Fruit fly (Drosophila melanogaster) whole organism, embryonic: ENCODE measurements around the gene CG44006.

Source experiments
- Ada2b ChIP-seq: fragments of 200-800 bp; sonication (Bioruptor generic); IDR thresholded peaks from 2 replicates; pipeline ENCODE4 v1.3.6; 2022; ENCODE audit warnings: missing biosample characterization, missing genetic modification characterization
- Adf1 ChIP-seq: fragments of 200-800 bp; sonication (Bioruptor generic); IDR thresholded peaks from 2 replicates; pipeline ENCODE4 v1.3.6; 2022; ENCODE audit warnings: missing biosample characterization, missing genetic modification characterization
- BtbVII ChIP-seq: fragments of 200-800 bp; sonication (Bioruptor generic); optimal IDR thresholded peaks from 3 replicates; lab custom pipeline; 2017; ENCODE audit warnings: missing biosample characterization, mild to moderate bottlenecking, missing genetic modification characterization
- CG10543 ChIP-seq: fragments of 200-800 bp; sonication (Bioruptor generic); optimal IDR thresholded peaks from 3 replicates; lab custom pipeline; 2017; ENCODE audit warnings: missing biosample characterization, mild to moderate bottlenecking, missing genetic modification characterization, moderate library complexity
- CG10959 ChIP-seq: fragments of 200-800 bp; sonication (Bioruptor generic); IDR thresholded peaks from 2 replicates; pipeline ENCODE4 v1.3.6; 2022; ENCODE audit warnings: missing biosample characterization, missing genetic modification characterization
- CG11723 ChIP-seq: fragments of 200-800 bp; sonication (Bioruptor generic); optimal IDR thresholded peaks from 2 replicates; lab custom pipeline; 2017; ENCODE audit warnings: missing biosample characterization, mild to moderate bottlenecking, missing genetic modification characterization
- CG12071 ChIP-seq: fragments of 200-800 bp; sonication (Bioruptor generic); optimal IDR thresholded peaks from 3 replicates; lab custom pipeline; 2018; ENCODE audit warnings: missing biosample characterization, mild to moderate bottlenecking, missing genetic modification characterization
- CG14014 ChIP-seq: fragments of 200-800 bp; sonication (Bioruptor generic); IDR thresholded peaks from 2 replicates; pipeline ENCODE4 v1.3.6; 2022; ENCODE audit warnings: missing biosample characterization, missing genetic modification characterization
- CG14667 ChIP-seq: fragments of 200-800 bp; sonication (Bioruptor generic); IDR thresholded peaks from 2 replicates; pipeline ENCODE4 v1.3.6; 2022; ENCODE audit warnings: missing biosample characterization, missing genetic modification characterization
- CG15601 ChIP-seq: fragments of 200-800 bp; sonication (Bioruptor generic); optimal IDR thresholded peaks from 3 replicates; lab custom pipeline; 2019; ENCODE audit warnings: missing biosample characterization, mild to moderate bottlenecking, missing genetic modification characterization, moderate library complexity
- CG1647 ChIP-seq: fragments of 200-800 bp; sonication (Bioruptor generic); optimal IDR thresholded peaks from 3 replicates; lab custom pipeline; 2016; ENCODE audit warnings: missing biosample characterization, missing genetic modification characterization
- CG17568 ChIP-seq: fragments of 200-800 bp; sonication (Bioruptor generic); optimal IDR thresholded peaks from 2 replicates; lab custom pipeline; 2018; ENCODE audit warnings: missing biosample characterization, mild to moderate bottlenecking, missing genetic modification characterization, moderate library complexity
- CG17612 ChIP-seq: fragments of 200-800 bp; sonication (Bioruptor generic); IDR thresholded peaks from 2 replicates; pipeline ENCODE4 v1.3.6; 2022; ENCODE audit warnings: missing biosample characterization, missing genetic modification characterization
- CG18764 ChIP-seq: fragments of 200-800 bp; sonication (Bioruptor generic); optimal IDR thresholded peaks from 3 replicates; lab custom pipeline; 2016; ENCODE audit warnings: missing biosample characterization, missing genetic modification characterization
- CG3065 ChIP-seq: fragments of 200-800 bp; sonication (Bioruptor generic); optimal IDR thresholded peaks from 2 replicates; lab custom pipeline; 2016; ENCODE audit warnings: missing biosample characterization, missing genetic modification characterization
- CG3407 ChIP-seq: fragments of 200-800 bp; sonication (Bioruptor generic); optimal IDR thresholded peaks from 2 replicates; lab custom pipeline; 2018; ENCODE audit warnings: missing biosample characterization, mild to moderate bottlenecking, missing genetic modification characterization
- CG3726 ChIP-seq: fragments of 200-800 bp; sonication (Bioruptor generic); IDR thresholded peaks from 3 replicates; pipeline ENCODE4, ENCODE4 v1.3.6; 2022; ENCODE audit warnings: missing biosample characterization, missing genetic modification characterization
- CG4820 ChIP-seq: fragments of 200-800 bp; sonication (Bioruptor generic); optimal IDR thresholded peaks from 3 replicates; lab custom pipeline; 2016; ENCODE audit warnings: missing biosample characterization, missing genetic modification characterization
- CG7372 ChIP-seq: fragments of 200-800 bp; sonication (Bioruptor generic); IDR thresholded peaks from 2 replicates; pipeline ENCODE4 v1.3.6; 2022; ENCODE audit warnings: missing biosample characterization, missing genetic modification characterization
- CG7745 ChIP-seq: fragments of 200-800 bp; sonication (Bioruptor generic); optimal IDR thresholded peaks from 2 replicates; lab custom pipeline; 2018; ENCODE audit warnings: missing biosample characterization, mild to moderate bottlenecking, missing genetic modification characterization, moderate library complexity
- CG8388 ChIP-seq: fragments of 200-800 bp; sonication (Bioruptor generic); optimal IDR thresholded peaks from 2 replicates; lab custom pipeline; 2019; ENCODE audit warnings: missing biosample characterization, mild to moderate bottlenecking, missing genetic modification characterization, moderate library complexity
- Deaf1 ChIP-seq: fragments of 200-800 bp; optimal IDR thresholded peaks from 3 replicates; lab custom pipeline; 2019; ENCODE audit warnings: missing biosample characterization, mild to moderate bottlenecking, missing genetic modification characterization, moderate library complexity
- Eip74EF ChIP-seq, 2 experiments: fragments of 200-800 bp in 1 of 2; fragments of >200 bp in 1 of 2; sonication (Bioruptor generic) in 1 of 2; optimal IDR thresholded peaks; 2 replicates each; lab custom pipeline; 2017 to 2019; ENCODE audit warnings: missing biosample characterization in 2 of 2, missing genetic modification characterization in 2 of 2, mild to moderate bottlenecking in 1 of 2, moderate library complexity in 1 of 2
- H15 ChIP-seq: fragments of 200-800 bp; sonication (Bioruptor generic); IDR thresholded peaks from 3 replicates; pipeline ENCODE4 v1.3.6; 2022; ENCODE audit warnings: missing biosample characterization, missing genetic modification characterization
- NC2α ChIP-seq: fragments of 200-800 bp; sonication (Bioruptor generic); optimal IDR thresholded peaks from 2 replicates; lab custom pipeline; 2016; ENCODE audit warnings: missing biosample characterization, missing genetic modification characterization
- NC2β ChIP-seq: fragments of 200-800 bp; sonication (Bioruptor generic); optimal IDR thresholded peaks from 2 replicates; lab custom pipeline; 2016; ENCODE audit warnings: missing biosample characterization, missing genetic modification characterization
- Nf-YC ChIP-seq: fragments of 200-800 bp; optimal IDR thresholded peaks from 3 replicates; lab custom pipeline; 2019; ENCODE audit warnings: missing biosample characterization, mild to moderate bottlenecking, missing genetic modification characterization, moderate library complexity
- NfI ChIP-seq: fragments of 200-800 bp; sonication (Bioruptor generic); optimal IDR thresholded peaks from 3 replicates; lab custom pipeline; 2018; ENCODE audit warnings: missing biosample characterization, mild to moderate bottlenecking, missing genetic modification characterization, moderate library complexity
- Poxn ChIP-seq: fragments of 200-800 bp; sonication (Bioruptor generic); IDR thresholded peaks from 2 replicates; pipeline ENCODE4 v1.3.6; 2022; ENCODE audit warnings: missing biosample characterization, missing genetic modification characterization
- Ssrp ChIP-seq: fragments of 200-800 bp; sonication (Bioruptor generic); optimal IDR thresholded peaks from 2 replicates; lab custom pipeline; 2018; ENCODE audit warnings: missing biosample characterization, mild to moderate bottlenecking, missing genetic modification characterization, moderate library complexity
- Taf1 ChIP-seq: fragments of 200-800 bp; sonication (Bioruptor generic); IDR thresholded peaks from 2 replicates; pipeline ENCODE4 v1.3.6; 2022; ENCODE audit warnings: missing biosample characterization, missing genetic modification characterization
- Xrp1 ChIP-seq: fragments of 200-800 bp; sonication (Bioruptor generic); IDR thresholded peaks from 2 replicates; pipeline ENCODE4 v1.3.6; 2022; ENCODE audit warnings: missing biosample characterization, missing genetic modification characterization
- chinmo ChIP-seq: fragments of 200-800 bp; sonication (Bioruptor generic); IDR thresholded peaks from 4 replicates; pipeline ENCODE4 v1.3.6; 2022; ENCODE audit warnings: missing biosample characterization, missing genetic modification characterization; ENCODE audit not compliant: partially characterized antibody
- dpn ChIP-seq, 2 experiments: fragments of 200-800 bp; sonication (Bioruptor generic); optimal IDR thresholded peaks; 3 replicates each; lab custom pipeline; 2016; ENCODE audit warnings: missing biosample characterization in 2 of 2, missing genetic modification characterization in 2 of 2
- eve ChIP-seq, 2 experiments: fragments of >200 bp; optimal IDR thresholded peaks; 2 replicates each; lab custom pipeline; 2017; ENCODE audit warnings: missing biosample characterization in 2 of 2, missing genetic modification characterization in 2 of 2
- exex ChIP-seq: fragments of 200-800 bp; sonication (Bioruptor generic); optimal IDR thresholded peaks from 4 replicates; lab custom pipeline; 2018; ENCODE audit warnings: missing biosample characterization, mild to moderate bottlenecking, missing genetic modification characterization, moderate library complexity
- gcm2 ChIP-seq: fragments of 200-800 bp; sonication (Bioruptor generic); optimal IDR thresholded peaks from 2 replicates; lab custom pipeline; 2016; ENCODE audit warnings: missing biosample characterization, missing genetic modification characterization
- gem ChIP-seq: fragments of 200-800 bp; sonication (Bioruptor generic); optimal IDR thresholded peaks from 2 replicates; lab custom pipeline; 2019; ENCODE audit warnings: missing biosample characterization, mild to moderate bottlenecking, missing genetic modification characterization, moderate library complexity
- hbn ChIP-seq: fragments of 200-800 bp; sonication (Bioruptor generic); IDR thresholded peaks from 2 replicates; pipeline ENCODE4 v1.3.6; 2022; ENCODE audit warnings: missing biosample characterization, missing genetic modification characterization; ENCODE audit not compliant: partially characterized antibody
- jigr1 ChIP-seq: fragments of 200-800 bp; sonication (Bioruptor generic); IDR thresholded peaks from 3 replicates; pipeline ENCODE4 v1.3.6; 2022; ENCODE audit warnings: missing biosample characterization, missing genetic modification characterization
- lov ChIP-seq, 2 experiments: fragments of 200-800 bp in 1 of 2; fragments of >200 bp in 1 of 2; sonication (Bioruptor generic) in 1 of 2; IDR thresholded peaks in 1 of 2; optimal IDR thresholded peaks in 1 of 2; 2 replicates in 1 of 2; 3 replicates in 1 of 2; pipeline versions ENCODE4 v1.3.6 to Lab custom; 2017 to 2022; ENCODE audit warnings: missing biosample characterization in 1 of 2, missing genetic modification characterization in 1 of 2
- nerfin-2 ChIP-seq: fragments of 200-800 bp; sonication (Bioruptor generic); IDR thresholded peaks from 2 replicates; pipeline ENCODE4 v1.3.6; 2022; ENCODE audit warnings: missing biosample characterization, missing genetic modification characterization; ENCODE audit not compliant: partially characterized antibody
- psq ChIP-seq: fragments of 200-800 bp; sonication (Bioruptor generic); optimal IDR thresholded peaks from 2 replicates; lab custom pipeline; 2017; ENCODE audit warnings: missing biosample characterization, missing genetic modification characterization
- pzg ChIP-seq: fragments of 200-800 bp; sonication (Bioruptor generic); optimal IDR thresholded peaks from 3 replicates; lab custom pipeline; 2018; ENCODE audit warnings: missing biosample characterization, mild to moderate bottlenecking, missing genetic modification characterization, moderate library complexity
- sens-2 ChIP-seq: fragments of 200-800 bp; sonication (Bioruptor generic); IDR thresholded peaks from 2 replicates; pipeline ENCODE4 v1.3.6; 2022; ENCODE audit warnings: missing biosample characterization, missing genetic modification characterization
- twi ChIP-seq: fragments of 200-800 bp; optimal IDR thresholded peaks from 2 replicates; lab custom pipeline; 2019; ENCODE audit warnings: missing biosample characterization, mild to moderate bottlenecking, missing genetic modification characterization, moderate library complexity
- zfh2 ChIP-seq: fragments of 200-800 bp; sonication (Bioruptor generic); optimal IDR thresholded peaks from 2 replicates; lab custom pipeline; 2016; ENCODE audit warnings: missing biosample characterization, missing genetic modification characterization

The CG44006 gene

dm6 chr3L:18019645-18020509, 50.1 kb downstream of the CG44006 start (continued):
- TF ChIP-seq CG17568 (GFP tag; lab: Kevin White, UChicago) (peak; percentile 86), CG8388 (GFP tag; lab: Kevin White, UChicago) (peak; percentile 61), CG3407 (GFP tag; lab: Kevin White, UChicago) (peak; percentile 72), lov (optimal IDR thresholded peaks at IDR 0.05; lab: Kevin White, UChicago) (no peak), lov (GFP tag; IDR thresholded peaks at IDR 0.05; lab: Robert Waterston, UW) (peak; percentile 81; the same call in 2 of the 3 replicates), CG14014 (GFP tag; lab: Robert Waterston, UW) (peak; percentile 84; the same call in 1 of the 2 replicates), twi (tag; lab: Kevin White, UChicago) (peak; percentile 66), Xrp1 (GFP tag; lab: Robert Waterston, UW) (peak; percentile 86), nerfin-2 (GFP tag; lab: Robert Waterston, UW) (no peak), zfh2 (peak; percentile 57), sens-2 (GFP tag; lab: Robert Waterston, UW) (peak; percentile 75; the same call in 1 of the 2 replicates), exex (tag; lab: Kevin White, UChicago) (peak; percentile 49), Poxn (GFP tag; lab: Robert Waterston, UW) (no peak), Adf1 (GFP tag; lab: Robert Waterston, UW) (peak; percentile 17; the same call in 1 of the 2 replicates), NC2α (GFP tag; lab: Kevin White, UChicago) (peak; percentile 82), Eip74EF (GFP tag; optimal IDR thresholded peaks at IDR 0.05; lab: Kevin White, UChicago) (peak in 1 of 2 experiments; percentile 47), CG3065 (no peak), CG18764 (GFP tag; lab: Kevin White, UChicago) (peak; percentile 70), NfI (GFP tag; lab: Kevin White, UChicago) (peak; percentile 92), dpn (GFP tag; optimal IDR thresholded peaks at IDR 0.05; lab: Kevin White, UChicago) (peak; percentile 75 to 87), CG15601 (tag; lab: Kevin White, UChicago) (peak; percentile 83), CG10959 (GFP tag; lab: Robert Waterston, UW) (peak; percentile 55; the same call in 1 of the 2 replicates), gcm2 (GFP tag; lab: Kevin White, UChicago) (peak; percentile 55), Ada2b (GFP tag; lab: Robert Waterston, UW) (peak; percentile 67; the same call in 1 of the 2 replicates), gem (tag; lab: Kevin White, UChicago) (peak; percentile 72), CG11723 (GFP tag; lab: Kevin White, UChicago) (peak; percentile 82), CG4820 (GFP tag; lab: Kevin White, UChicago) (peak; percentile 77), pzg (GFP tag; lab: Kevin White, UChicago) (no peak), NC2β (GFP tag; lab: Kevin White, UChicago) (peak; percentile 82), eve (GFP tag; optimal IDR thresholded peaks at IDR 0.05; lab: Kevin White, UChicago) (peak in 1 of 2 experiments; percentile 69), CG17612 (GFP tag; lab: Robert Waterston, UW) (no peak), jigr1 (GFP tag; lab: Robert Waterston, UW) (no peak), CG12071 (GFP tag; lab: Kevin White, UChicago) (peak; percentile 92), psq (GFP tag; lab: Kevin White, UChicago) (peak; percentile 60), CG10543 (GFP tag; lab: Kevin White, UChicago) (peak; percentile 86), BtbVII (peak; percentile 93), Taf1 (GFP tag; lab: Robert Waterston, UW) (0 out of 2 replicates have a peak, but pooled peaks have one; percentile 38), CG7372 (GFP tag; lab: Robert Waterston, UW) (peak; percentile 71), Nf-YC (tag; lab: Kevin White, UChicago) (peak; percentile 70), CG1647 (peak; percentile 56), CG3726 (GFP tag; lab: Robert Waterston, UW) (peak; percentile 22; the same call in 1 of the 3 replicates), H15 (GFP tag; lab: Robert Waterston, UW) (peak; percentile 85), Ssrp (tag; lab: Kevin White, UChicago) (peak; percentile 53), CG14667 (GFP tag; lab: Robert Waterston, UW) (peak; percentile 57; the same call in 1 of the 2 replicates), chinmo (GFP tag; lab: Robert Waterston, UW) (peak; percentile 78; the same call in 2 of the 4 replicates), CG7745 (tag; lab: Kevin White, UChicago) (no peak), Deaf1 (tag; lab: Kevin White, UChicago) (peak; percentile 64), hbn (GFP tag; lab: Robert Waterston, UW) (no peak)
